Worm (Caenorhabditis elegans) whole organism, L3 larva: ENCODE data around the gene wht-6.

Source experiments
- R02D3.7 ChIP-seq: fragments of 150-350 bp; optimal IDR thresholded peaks from 2 replicates; lab custom pipeline; 2014; ENCODE audit warnings: missing biosample characterization, missing genetic modification characterization
- ZK546.5 ChIP-seq: sonication (generic microtip); optimal IDR thresholded peaks from 2 replicates; lab custom pipeline; 2017; ENCODE audit warnings: missing biosample characterization, missing genetic modification characterization
- aly-2 ChIP-seq: fragments of 150-350 bp; optimal IDR thresholded peaks from 2 replicates; lab custom pipeline; 2014; ENCODE audit warnings: missing biosample characterization, missing genetic modification characterization
- ama-1 ChIP-seq: fragments of 150-350 bp; optimal IDR thresholded peaks from 2 replicates; lab custom pipeline; 2018
- ceh-28 ChIP-seq: fragments of 150-350 bp; optimal IDR thresholded peaks from 2 replicates; lab custom pipeline; 2014; ENCODE audit warnings: missing biosample characterization, missing genetic modification reagents, missing genetic modification characterization
- ceh-82 ChIP-seq: fragments of 150-350 bp; optimal IDR thresholded peaks from 2 replicates; lab custom pipeline; 2014; ENCODE audit warnings: missing biosample characterization, missing genetic modification characterization
- ceh-9 ChIP-seq: sonication (generic microtip); optimal IDR thresholded peaks from 2 replicates; lab custom pipeline; 2018; ENCODE audit warnings: missing biosample characterization, missing genetic modification characterization
- daf-12 ChIP-seq: fragments of 150-350 bp; optimal IDR thresholded peaks from 2 replicates; lab custom pipeline; 2014; ENCODE audit warnings: missing biosample characterization, missing genetic modification reagents, missing genetic modification characterization
- egl-27 ChIP-seq: sonication (generic microtip); optimal IDR thresholded peaks from 4 replicates; lab custom pipeline; 2017; ENCODE audit warnings: missing biosample characterization, missing genetic modification reagents, missing genetic modification characterization
- egl-5 ChIP-seq: fragments of 150-350 bp; optimal IDR thresholded peaks from 2 replicates; lab custom pipeline; 2017; ENCODE audit warnings: missing biosample characterization, missing genetic modification reagents, missing genetic modification characterization, inconsistent platforms
- elt-1 ChIP-seq: fragments of 150-350 bp; optimal IDR thresholded peaks from 2 replicates; lab custom pipeline; 2014; ENCODE audit warnings: missing biosample characterization, missing genetic modification characterization
- elt-2 ChIP-seq: sonication (generic microtip); optimal IDR thresholded peaks from 2 replicates; lab custom pipeline; 2016; ENCODE audit warnings: missing genetic modification reagents, mild to moderate bottlenecking, missing genetic modification characterization, missing compliant biosample characterization
- elt-3 ChIP-seq, 3 experiments: fragments of 150-350 bp in 1 of 3; sonication (generic microtip) in 2 of 3; optimal IDR thresholded peaks; 2 replicates in 2 of 3; 4 replicates in 1 of 3; lab custom pipeline; 2014 to 2017; ENCODE audit warnings: missing biosample characterization in 3 of 3, missing genetic modification characterization in 3 of 3
- fkh-10 ChIP-seq: sonication (generic microtip); optimal IDR thresholded peaks from 2 replicates; lab custom pipeline; 2017; ENCODE audit warnings: missing biosample characterization, missing genetic modification reagents, missing genetic modification characterization
- fkh-2 ChIP-seq: fragments of 150-350 bp; optimal IDR thresholded peaks from 2 replicates; lab custom pipeline; 2014; ENCODE audit warnings: missing biosample characterization, missing genetic modification reagents, missing genetic modification characterization
- fos-1 ChIP-seq: fragments of 150-350 bp; optimal IDR thresholded peaks from 2 replicates; lab custom pipeline; 2014; ENCODE audit warnings: missing biosample characterization, missing genetic modification characterization
- hmg-11 ChIP-seq: sonication (generic microtip); optimal IDR thresholded peaks from 2 replicates; lab custom pipeline; 2016; ENCODE audit warnings: missing genetic modification characterization, missing compliant biosample characterization
- jun-1 ChIP-seq: fragments of 150-350 bp; optimal IDR thresholded peaks from 2 replicates; lab custom pipeline; 2014; ENCODE audit warnings: missing biosample characterization, missing genetic modification reagents, missing genetic modification characterization
- lin-15B ChIP-seq: fragments of 150-350 bp; optimal IDR thresholded peaks from 2 replicates; lab custom pipeline; 2014; ENCODE audit warnings: missing biosample characterization, missing genetic modification characterization
- lin-39 ChIP-seq: fragments of 150-350 bp; optimal IDR thresholded peaks from 2 replicates; lab custom pipeline; 2018; ENCODE audit warnings: missing biosample characterization, missing genetic modification reagents, missing genetic modification characterization
- lsy-12 ChIP-seq: sonication (generic microtip); optimal IDR thresholded peaks from 2 replicates; lab custom pipeline; 2016; ENCODE audit warnings: mild to moderate bottlenecking, missing genetic modification characterization, missing compliant biosample characterization
- mdl-1 ChIP-seq: fragments of 150-350 bp; optimal IDR thresholded peaks from 2 replicates; lab custom pipeline; 2014; ENCODE audit warnings: missing biosample characterization, missing genetic modification characterization
- mml-1 ChIP-seq: fragments of 150-350 bp; sonication (generic microtip); optimal IDR thresholded peaks from 3 replicates; lab custom pipeline; 2014; ENCODE audit warnings: missing biosample characterization, missing genetic modification characterization
- nfya-1 ChIP-seq: sonication (generic microtip); optimal IDR thresholded peaks from 2 replicates; lab custom pipeline; 2017; ENCODE audit warnings: missing genetic modification characterization, mild to moderate bottlenecking, missing compliant biosample characterization, antibody characterized with exemption, moderate library complexity; ENCODE audit not compliant: insufficient read depth
- nhr-11 ChIP-seq: fragments of 150-350 bp; optimal IDR thresholded peaks from 2 replicates; lab custom pipeline; 2014; ENCODE audit warnings: missing biosample characterization, missing genetic modification characterization
- nhr-12 ChIP-seq: fragments of 150-350 bp; optimal IDR thresholded peaks from 2 replicates; lab custom pipeline; 2014; ENCODE audit warnings: missing biosample characterization, missing genetic modification characterization
- nhr-23 ChIP-seq: fragments of 150-350 bp; optimal IDR thresholded peaks from 2 replicates; lab custom pipeline; 2014; ENCODE audit warnings: missing biosample characterization, missing genetic modification reagents, missing genetic modification characterization
- nhr-237 ChIP-seq: fragments of 150-350 bp; optimal IDR thresholded peaks from 2 replicates; lab custom pipeline; 2014; ENCODE audit warnings: missing biosample characterization, missing genetic modification characterization
- nhr-25 ChIP-seq: sonication (generic microtip); optimal IDR thresholded peaks from 2 replicates; lab custom pipeline; 2017; ENCODE audit warnings: missing biosample characterization, missing genetic modification characterization
- nhr-28 ChIP-seq: fragments of 150-350 bp; optimal IDR thresholded peaks from 2 replicates; lab custom pipeline; 2014; ENCODE audit warnings: missing biosample characterization, missing genetic modification characterization
- nhr-43 ChIP-seq: sonication (generic microtip); optimal IDR thresholded peaks from 2 replicates; lab custom pipeline; 2016; ENCODE audit warnings: mild to moderate bottlenecking, missing genetic modification characterization, missing compliant biosample characterization; ENCODE audit not compliant: poor library complexity, severe bottlenecking
- nhr-67 ChIP-seq: fragments of 150-350 bp; optimal IDR thresholded peaks from 2 replicates; lab custom pipeline; 2014; ENCODE audit warnings: missing biosample characterization, missing genetic modification characterization
- nhr-77 ChIP-seq: fragments of 150-350 bp; optimal IDR thresholded peaks from 2 replicates; lab custom pipeline; 2014; ENCODE audit warnings: missing biosample characterization, missing genetic modification characterization
- pha-4 ChIP-seq: fragments of 150-350 bp; optimal IDR thresholded peaks from 2 replicates; lab custom pipeline; 2014; ENCODE audit warnings: missing biosample characterization, missing genetic modification reagents, missing genetic modification characterization
- pqm-1 ChIP-seq: fragments of 150-350 bp; optimal IDR thresholded peaks from 2 replicates; lab custom pipeline; 2017; ENCODE audit warnings: missing biosample characterization, missing genetic modification characterization, inconsistent platforms
- sea-2 ChIP-seq: fragments of 150-350 bp; sonication (generic microtip); optimal IDR thresholded peaks from 4 replicates; lab custom pipeline; 2014; ENCODE audit warnings: missing biosample characterization, missing genetic modification reagents, missing genetic modification characterization
- skn-1 ChIP-seq: fragments of 150-350 bp; optimal IDR thresholded peaks from 2 replicates; lab custom pipeline; 2014; ENCODE audit warnings: missing biosample characterization, missing genetic modification characterization
- snpc-4 ChIP-seq: fragments of 150-350 bp; optimal IDR thresholded peaks from 2 replicates; lab custom pipeline; 2014; ENCODE audit warnings: missing biosample characterization, missing genetic modification characterization
- tbx-2 ChIP-seq: sonication (generic microtip); optimal IDR thresholded peaks from 2 replicates; lab custom pipeline; 2016; ENCODE audit warnings: mild to moderate bottlenecking, missing genetic modification characterization, missing compliant biosample characterization
- unc-39 ChIP-seq: sonication (generic microtip); optimal IDR thresholded peaks from 4 replicates; lab custom pipeline; 2017; ENCODE audit warnings: missing biosample characterization, missing genetic modification characterization
- zag-1 ChIP-seq: fragments of 150-350 bp; optimal IDR thresholded peaks from 2 replicates; lab custom pipeline; 2014; ENCODE audit warnings: missing biosample characterization, missing genetic modification characterization
- ztf-11 ChIP-seq: fragments of 150-350 bp; optimal IDR thresholded peaks from 2 replicates; lab custom pipeline; 2014; ENCODE audit warnings: missing biosample characterization, missing genetic modification characterization
- ztf-4 ChIP-seq: fragments of 150-350 bp; optimal IDR thresholded peaks from 2 replicates; lab custom pipeline; 2014; ENCODE audit warnings: missing biosample characterization, missing genetic modification characterization

Gene wht-6

DNA sequence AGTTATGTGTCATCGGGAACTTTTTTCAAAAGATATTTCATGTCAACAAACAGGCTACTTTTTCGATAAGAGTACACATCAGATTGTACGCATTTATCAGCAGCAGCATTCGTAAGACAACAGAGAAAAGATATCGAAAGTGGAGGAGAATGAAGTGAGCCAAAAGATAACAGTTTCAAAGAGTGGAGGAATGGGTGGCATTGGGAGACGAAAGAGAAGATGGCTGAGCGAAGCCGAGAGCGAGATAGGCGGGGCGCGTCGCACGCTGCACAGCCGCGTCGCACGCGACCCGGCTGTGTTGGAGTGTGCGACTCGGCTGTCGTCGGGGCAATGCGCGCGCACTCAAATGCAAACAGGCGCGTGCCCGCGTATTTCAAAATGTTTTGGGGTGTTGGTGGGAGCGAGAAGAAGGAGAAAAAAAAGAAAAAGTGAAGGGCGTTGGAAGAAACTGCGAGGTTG lies 7.4 kb upstream of the wht-6 start:
- TF ChIP-seq fkh-10 (GFP tag; lab: Kevin White, UChicago) = no peak
- TF ChIP-seq ama-1 (lab: Kevin White, UChicago) = peak; percentile 50
- TF ChIP-seq ceh-9 (tag; lab: Kevin White, UChicago) = no peak
- no peak for TF ChIP-seq hmg-11 (tag; lab: Kevin White, UChicago)
- peak; percentile 71 for TF ChIP-seq nhr-77 (tag; lab: Kevin White, UChicago)
- no peak for TF ChIP-seq daf-12 (tag; lab: Kevin White, UChicago)
- TF ChIP-seq aly-2 (tag; lab: Kevin White, UChicago) = no peak
- no peak for TF ChIP-seq nhr-28 (tag; lab: Kevin White, UChicago)
- TF ChIP-seq elt-2 = peak; percentile 99
- no peak for TF ChIP-seq nhr-67 (tag; lab: Kevin White, UChicago)
- TF ChIP-seq ceh-82 = no peak
- no peak for TF ChIP-seq zag-1
- TF ChIP-seq elt-1 (tag; lab: Kevin White, UChicago) = peak; percentile 25
- TF ChIP-seq egl-5 (tag; lab: Kevin White, UChicago) = no peak
- no peak for TF ChIP-seq ztf-11
- peak; percentile 49 for TF ChIP-seq snpc-4 (tag; lab: Kevin White, UChicago)
- TF ChIP-seq lsy-12 (tag; lab: Kevin White, UChicago) = peak; percentile 93
- TF ChIP-seq sea-2 (GFP tag; lab: Kevin White, UChicago) = no peak
- TF ChIP-seq skn-1 (tag; lab: Kevin White, UChicago) = no peak
- peak; percentile 72 for TF ChIP-seq ceh-28 (tag; lab: Kevin White, UChicago)
- peak; percentile 84 for TF ChIP-seq lin-15B (tag; lab: Kevin White, UChicago)
- no peak for TF ChIP-seq ZK546.5 (tag; lab: Kevin White, UChicago)
- TF ChIP-seq ztf-4 = no peak
- peak; percentile 86 for TF ChIP-seq pha-4 (tag; lab: Kevin White, UChicago)
- peak; percentile 97 for TF ChIP-seq nfya-1 (tag; lab: Kevin White, UChicago)
- TF ChIP-seq mdl-1 (tag; lab: Kevin White, UChicago) = peak; percentile 60
- TF ChIP-seq lin-39 (tag; lab: Kevin White, UChicago) = peak; percentile 97
- peak in 2 of 3 experiments; percentile 8 to 36 for TF ChIP-seq elt-3 (tag; optimal IDR thresholded peaks at IDR 0.05; lab: Kevin White, UChicago)
- TF ChIP-seq nhr-25 (tag; lab: Kevin White, UChicago) = peak; percentile 92
- peak; percentile 50 for TF ChIP-seq R02D3.7 (tag; lab: Kevin White, UChicago)
- TF ChIP-seq nhr-12 (tag; lab: Kevin White, UChicago) = no peak
- TF ChIP-seq jun-1 (tag; lab: Kevin White, UChicago) = peak; percentile 92
- TF ChIP-seq nhr-23 = peak; percentile 75
- TF ChIP-seq nhr-11 (tag; lab: Kevin White, UChicago) = peak; percentile 44
- TF ChIP-seq fos-1 (tag; lab: Kevin White, UChicago) = peak; percentile 33
- no peak for TF ChIP-seq nhr-237
- TF ChIP-seq pqm-1 (tag; lab: Kevin White, UChicago) = peak; percentile 94
- TF ChIP-seq egl-27 (tag; lab: Kevin White, UChicago) = peak; percentile 43
- no peak for TF ChIP-seq mml-1 (tag; lab: Kevin White, UChicago)
- peak; percentile 62 for TF ChIP-seq tbx-2 (tag; lab: Kevin White, UChicago)
- TF ChIP-seq nhr-43 = peak; percentile 74

DNA sequence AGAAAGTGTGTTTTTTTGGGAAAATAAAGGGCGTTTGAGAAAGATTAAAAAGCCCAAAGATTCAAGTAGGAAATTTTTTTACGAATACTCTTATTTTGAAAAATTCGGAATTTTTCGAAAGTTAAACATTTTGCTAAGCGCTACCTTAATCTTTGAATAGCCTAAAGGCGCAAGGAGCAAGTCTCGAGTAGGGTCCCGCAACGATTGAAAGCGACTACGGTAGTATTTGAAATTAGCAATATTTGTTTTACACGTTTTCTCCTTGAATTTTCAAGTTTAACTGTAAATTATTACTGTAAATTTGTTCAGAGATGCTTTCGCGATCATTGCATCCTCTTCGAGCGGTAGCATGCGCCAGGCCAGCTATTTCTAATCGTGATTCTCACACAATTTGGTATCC lies 6.6 kb upstream of the wht-6 start, which contains the start of gene nduf-2.2:
TSS of gene nduf-2.2 (plus strand) at position 310 of the 400 bp plus-strand sequence.
- no peak for TF ChIP-seq mml-1 (tag; lab: Kevin White, UChicago)
- no peak for TF ChIP-seq pqm-1 (tag; lab: Kevin White, UChicago)
- no peak for TF ChIP-seq fkh-2 (tag; lab: Kevin White, UChicago)
- no peak for TF ChIP-seq pha-4 (tag; lab: Kevin White, UChicago)
- TF ChIP-seq hmg-11 (tag; lab: Kevin White, UChicago) = no peak
- TF ChIP-seq unc-39 (tag; lab: Kevin White, UChicago) = no peak
